Fruit fly (Drosophila melanogaster): ENCODE measurements around the gene Cpr62Bb.

The Cpr62Bb gene

DNA sequence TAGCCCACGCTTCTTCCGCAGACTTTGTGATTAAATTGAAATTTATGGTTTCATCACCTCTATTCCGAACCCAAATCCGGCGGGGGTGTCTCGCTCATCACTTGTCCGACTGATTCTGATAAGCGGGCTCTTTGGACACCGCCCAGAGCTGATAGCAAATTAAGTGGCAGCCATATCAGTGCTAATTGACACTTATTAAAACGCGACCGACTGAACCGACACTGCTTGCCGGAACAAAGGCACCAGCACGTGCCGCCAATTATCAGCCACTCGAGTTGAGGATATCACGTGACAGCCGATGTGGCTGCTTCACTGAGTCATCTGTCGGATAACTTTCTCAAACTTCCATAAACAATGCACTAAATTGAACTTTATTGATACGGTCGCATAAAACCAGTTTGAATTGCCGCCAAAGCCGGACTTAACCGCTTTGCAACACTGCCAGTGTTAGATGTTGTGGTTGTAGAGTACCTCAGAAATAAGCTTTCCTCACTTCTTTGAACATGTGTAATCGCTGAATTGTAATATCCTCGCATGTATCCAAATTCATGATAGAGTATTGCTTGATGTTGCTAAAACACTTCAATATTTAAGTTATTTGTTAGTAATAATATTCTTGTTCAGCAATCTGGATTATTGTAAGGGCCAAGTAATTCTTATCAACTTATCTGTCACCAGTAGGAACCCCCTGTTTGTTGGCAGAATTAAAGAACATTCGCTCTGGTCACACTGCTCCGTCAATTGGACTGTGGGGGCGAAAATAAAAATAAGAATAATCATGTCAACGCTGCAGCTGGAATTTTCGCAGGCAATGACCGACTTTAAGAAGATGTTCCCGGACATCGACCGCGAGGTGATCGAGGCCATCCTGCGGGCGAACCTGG, 21.7 kb upstream of the Cpr62Bb start, which contains the start of gene CG12024 (continued):
- TF ChIP-seq CG3281 (GFP tag; optimal IDR thresholded peaks at IDR 0.05) (peak; percentile 62), sens (GFP tag) (peak; percentile 92), CG30431 (GFP tag; optimal IDR thresholded peaks at IDR 0.05) (peak; percentile 52), org-1 (GFP tag; optimal IDR thresholded peaks at IDR 0.05) (no peak), Dfd (GFP tag; optimal IDR thresholded peaks at IDR 0.05) (peak in 1 of 2 experiments; percentile 20), cg (GFP tag; optimal IDR thresholded peaks at IDR 0.05) (no peak), sr (GFP tag; IDR thresholded peaks at IDR 0.05) (peak; percentile 44; the same call in 1 of the 3 replicates), BtbVII (GFP tag; optimal IDR thresholded peaks at IDR 0.05) (no peak), CG2678 (tag; optimal IDR thresholded peaks at IDR 0.05) (peak; percentile 79), CG15011 (GFP tag; optimal IDR thresholded peaks at IDR 0.05) (peak; percentile 24), CG7372 (GFP tag; IDR thresholded peaks at IDR 0.05) (peak; percentile 77), ab (GFP tag; optimal IDR thresholded peaks at IDR 0.05) (peak; percentile 34), Ptx1 (GFP tag; IDR thresholded peaks at IDR 0.05) (peak; percentile 68), Lim3 (GFP tag; IDR thresholded peaks at IDR 0.05) (no peak), HHEX (GFP tag; optimal IDR thresholded peaks at IDR 0.05) (peak; percentile 46), Opbp (GFP tag; IDR thresholded peaks at IDR 0.05; ENCODE audit: partially characterized antibody) (no peak), dmrt99B (tag; optimal IDR thresholded peaks at IDR 0.05) (no peak), CG4820 (GFP tag; optimal IDR thresholded peaks at IDR 0.05) (peak; percentile 50), pfk (GFP tag; optimal IDR thresholded peaks at IDR 0.05) (no peak), CG11085 (GFP tag; IDR thresholded peaks at IDR 0.05) (peak; percentile 32; the same call in 1 of the 2 replicates), CG2712 (tag; optimal IDR thresholded peaks at IDR 0.05) (peak; percentile 73), gce (GFP tag; IDR thresholded peaks at IDR 0.05) (no peak), D (optimal IDR thresholded peaks at IDR 0.05) (no peak), D (GFP tag; optimal IDR thresholded peaks at IDR 0.05) (peak; percentile 39), Adf1 (GFP tag; IDR thresholded peaks at IDR 0.05) (no peak), CG1792 (GFP tag; optimal IDR thresholded peaks at IDR 0.05) (peak; percentile 46), CG11093 (GFP tag; IDR thresholded peaks at IDR 0.05) (peak; percentile 52; the same call in 1 of the 3 replicates), CG6791 (GFP tag; IDR thresholded peaks at IDR 0.05; ENCODE audit: partially characterized antibody) (no peak), Hr51 (GFP tag; optimal IDR thresholded peaks at IDR 0.05) (peak; percentile 71 to 75), jing (GFP tag; optimal IDR thresholded peaks at IDR 0.05) (peak; percentile 43), peb (GFP tag; IDR thresholded peaks at IDR 0.05) (no peak), Dll (GFP tag; IDR thresholded peaks at IDR 0.05; ENCODE audit: partially characterized antibody) (no peak), CG12769 (tag; optimal IDR thresholded peaks at IDR 0.05) (peak; percentile 87), CG2116 (GFP tag; optimal IDR thresholded peaks at IDR 0.05) (peak; percentile 71), CG2129 (GFP tag; IDR thresholded peaks at IDR 0.05; ENCODE audit: partially characterized antibody) (no peak), CG10147 (GFP tag; optimal IDR thresholded peaks at IDR 0.05) (peak; percentile 71), nau (GFP tag; optimal IDR thresholded peaks at IDR 0.05) (peak; percentile 30), CG6854 (GFP tag; optimal IDR thresholded peaks at IDR 0.05) (no peak), Hr39 (optimal IDR thresholded peaks at IDR 0.05) (no peak), p53 (GFP tag; optimal IDR thresholded peaks at IDR 0.05) (no peak), fd3F (GFP tag; optimal IDR thresholded peaks at IDR 0.05) (peak; percentile 75), Deaf1 (tag; optimal IDR thresholded peaks at IDR 0.05) (peak; percentile 10), CG14050 (GFP tag; IDR thresholded peaks at IDR 0.05) (peak; percentile 32; the same call in 1 of the 3 replicates), CG31224 (GFP tag; IDR thresholded peaks at IDR 0.05) (peak; percentile 62), zen (tag; optimal IDR thresholded peaks at IDR 0.05) (peak; percentile 47), sc (optimal IDR thresholded peaks at IDR 0.05) (no peak), sc (GFP tag; optimal IDR thresholded peaks at IDR 0.05) (peak; percentile 9), lov (optimal IDR thresholded peaks at IDR 0.05) (no peak), lov (GFP tag; IDR thresholded peaks at IDR 0.05) (no peak)
